Fruit fly (Drosophila melanogaster): ENCODE data around the gene CG7523.

The CG7523 gene

DNA sequence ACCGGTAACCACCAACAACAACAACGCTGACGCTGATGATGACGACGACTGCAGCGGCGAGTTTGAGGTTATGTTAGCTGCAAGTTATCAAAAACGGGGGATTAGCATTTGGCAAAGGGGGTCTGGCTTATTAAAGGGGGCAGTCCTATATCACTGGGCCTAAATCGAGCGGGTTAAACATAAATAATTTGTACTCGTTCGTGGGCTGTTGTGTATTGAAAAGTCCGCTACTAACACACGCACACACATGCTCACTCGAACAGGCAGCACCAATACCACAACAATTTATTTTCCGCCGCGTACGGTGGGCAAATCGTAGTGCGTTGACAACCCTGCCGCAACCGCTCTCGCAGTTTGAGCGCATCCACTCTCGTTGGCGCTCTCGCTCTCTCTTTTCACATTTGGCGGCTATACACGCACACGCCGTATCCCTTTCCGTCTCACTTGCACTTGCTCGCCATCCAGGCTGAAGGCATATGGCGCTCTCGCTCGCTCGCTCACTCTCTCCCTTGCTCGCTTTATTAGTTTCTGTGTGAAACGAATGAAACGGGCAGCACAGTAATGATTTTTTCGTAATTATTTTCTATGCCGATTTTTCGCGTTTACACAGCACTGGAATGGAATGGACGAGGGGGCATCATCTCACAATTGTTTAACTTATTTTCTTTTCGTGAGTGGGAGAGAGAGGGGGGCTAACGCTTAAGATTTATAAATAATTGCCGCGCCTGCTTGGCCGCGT, 46.3 kb upstream of the CG7523 start (continued):
- TF ChIP-seq B-H2 (GFP tag; optimal IDR thresholded peaks at IDR 0.05) (peak; percentile 21), CG13894 (tag; optimal IDR thresholded peaks at IDR 0.05) (peak; percentile 37), Med (GFP tag) (peak; percentile 94), knrl (GFP tag; IDR thresholded peaks at IDR 0.05; ENCODE audit: partially characterized antibody) (no peak), CG12236 (GFP tag; optimal IDR thresholded peaks at IDR 0.05) (no peak), dan (GFP tag; IDR thresholded peaks at IDR 0.05) (no peak), scrt (GFP tag; optimal IDR thresholded peaks at IDR 0.05) (peak; percentile 34), CG12155 (GFP tag; optimal IDR thresholded peaks at IDR 0.05) (peak; percentile 90), CG5180 (GFP tag; optimal IDR thresholded peaks at IDR 0.05) (peak; percentile 83), bcd (GFP tag; optimal IDR thresholded peaks at IDR 0.05) (no peak), corto (GFP tag; optimal IDR thresholded peaks at IDR 0.05) (peak; percentile 41), Nf-YC (tag; optimal IDR thresholded peaks at IDR 0.05) (peak; percentile 72), CG6765 (GFP tag; optimal IDR thresholded peaks at IDR 0.05) (peak; percentile 36), CG11504 (tag; optimal IDR thresholded peaks at IDR 0.05) (peak; percentile 16), TFAM (GFP tag; optimal IDR thresholded peaks at IDR 0.05) (no peak), nmo (GFP tag; optimal IDR thresholded peaks at IDR 0.05) (peak; percentile 6), CG9609 (GFP tag; optimal IDR thresholded peaks at IDR 0.05) (no peak), CG1603 (tag; optimal IDR thresholded peaks at IDR 0.05) (peak; percentile 20), shn (GFP tag; optimal IDR thresholded peaks at IDR 0.05) (peak; percentile 48), stwl (tag; optimal IDR thresholded peaks at IDR 0.05) (peak; percentile 46), chinmo (GFP tag; IDR thresholded peaks at IDR 0.05; ENCODE audit: partially characterized antibody) (no peak), HLHmδ (GFP tag; optimal IDR thresholded peaks at IDR 0.05) (peak; percentile 72), Doc2 (GFP tag; IDR thresholded peaks at IDR 0.05) (no peak), Dp (GFP tag; optimal IDR thresholded peaks at IDR 0.05) (peak; percentile 7), CG2712 (tag; optimal IDR thresholded peaks at IDR 0.05) (peak; percentile 31), BEAF-32 (GFP tag; optimal IDR thresholded peaks at IDR 0.05) (peak; percentile 20), CG17328 (GFP tag; IDR thresholded peaks at IDR 0.05) (no peak), Xrp1 (GFP tag; IDR thresholded peaks at IDR 0.05) (no peak), CG10543 (GFP tag; optimal IDR thresholded peaks at IDR 0.05) (peak; percentile 85), CG14710 (tag; optimal IDR thresholded peaks at IDR 0.05) (no peak), CG7271 (tag; optimal IDR thresholded peaks at IDR 0.05) (peak; percentile 4), dmrt99B (tag; optimal IDR thresholded peaks at IDR 0.05) (peak; percentile 21), Mes4 (GFP tag; optimal IDR thresholded peaks at IDR 0.05) (peak; percentile 6), Awh (GFP tag; IDR thresholded peaks at IDR 0.05) (no peak), CG15269 (tag; optimal IDR thresholded peaks at IDR 0.05) (peak; percentile 19), sd (tag; optimal IDR thresholded peaks at IDR 0.05) (peak; percentile 38), abd-A (tag; optimal IDR thresholded peaks at IDR 0.05) (peak; percentile 94), CG32772 (GFP tag; IDR thresholded peaks at IDR 0.05) (no peak), CG13624 (GFP tag; optimal IDR thresholded peaks at IDR 0.05) (peak; percentile 66), bab2 (GFP tag; optimal IDR thresholded peaks at IDR 0.05) (no peak), kni (GFP tag; optimal IDR thresholded peaks at IDR 0.05) (peak; percentile 44), lab (GFP tag; optimal IDR thresholded peaks at IDR 0.05) (peak; percentile 62), CG10147 (GFP tag; optimal IDR thresholded peaks at IDR 0.05) (peak; percentile 8), zen (tag; optimal IDR thresholded peaks at IDR 0.05) (peak; percentile 72), tap (tag; optimal IDR thresholded peaks at IDR 0.05) (peak; percentile 10), cg (GFP tag; optimal IDR thresholded peaks at IDR 0.05) (peak; percentile 96), Deaf1 (tag; optimal IDR thresholded peaks at IDR 0.05) (peak; percentile 75), CG4820 (GFP tag; optimal IDR thresholded peaks at IDR 0.05) (no peak)
